Worm (Caenorhabditis elegans): ENCODE data around the gene dnj-25.

ce11 chrV:20763192-20763591 is 19.0 kb upstream of the dnj-25 start:
- TF ChIP-seq pqm-1 (tag; optimal IDR thresholded peaks at IDR 0.05) (no peak), ztf-11 (tag; optimal IDR thresholded peaks at IDR 0.05) (no peak), snpc-4 (tag; optimal IDR thresholded peaks at IDR 0.05) (no peak), elt-2 (tag; optimal IDR thresholded peaks at IDR 0.05) (no peak), nfya-1 (tag; optimal IDR thresholded peaks at IDR 0.05; ENCODE audit: insufficient read depth) (no peak), egl-27 (tag; optimal IDR thresholded peaks at IDR 0.05) (no peak), ceh-28 (tag; optimal IDR thresholded peaks at IDR 0.05) (no peak), unc-62 (GFP tag; optimal IDR thresholded peaks at IDR 0.05) (no peak), nhr-77 (tag; optimal IDR thresholded peaks at IDR 0.05) (no peak), nhr-23 (tag; optimal IDR thresholded peaks at IDR 0.05) (no peak), pha-4 (tag; optimal IDR thresholded peaks at IDR 0.05) (no peak), mdl-1 (tag; optimal IDR thresholded peaks at IDR 0.05) (no peak), ztf-4 (tag; optimal IDR thresholded peaks at IDR 0.05) (no peak), sea-2 (GFP tag; optimal IDR thresholded peaks at IDR 0.05) (no peak)

All from whole organism, L3 larva.